Worm (Caenorhabditis elegans) whole organism, L3 larva: ENCODE measurements around the gene tsp-2.

Experiments
- R02D3.7 ChIP-seq: fragments of 150-350 bp; optimal IDR thresholded peaks from 2 replicates; lab custom pipeline; 2014; ENCODE audit warnings: missing biosample characterization, missing genetic modification characterization
- ama-1 ChIP-seq: fragments of 150-350 bp; optimal IDR thresholded peaks from 2 replicates; lab custom pipeline; 2018
- ceh-16 ChIP-seq: sonication (generic microtip); optimal IDR thresholded peaks from 2 replicates; lab custom pipeline; 2017; ENCODE audit warnings: missing biosample characterization, missing genetic modification characterization
- ceh-28 ChIP-seq: fragments of 150-350 bp; optimal IDR thresholded peaks from 2 replicates; lab custom pipeline; 2014; ENCODE audit warnings: missing biosample characterization, missing genetic modification reagents, missing genetic modification characterization
- ceh-82 ChIP-seq: fragments of 150-350 bp; optimal IDR thresholded peaks from 2 replicates; lab custom pipeline; 2014; ENCODE audit warnings: missing biosample characterization, missing genetic modification characterization
- egl-27 ChIP-seq: sonication (generic microtip); optimal IDR thresholded peaks from 4 replicates; lab custom pipeline; 2017; ENCODE audit warnings: missing biosample characterization, missing genetic modification reagents, missing genetic modification characterization
- elt-1 ChIP-seq: fragments of 150-350 bp; optimal IDR thresholded peaks from 2 replicates; lab custom pipeline; 2014; ENCODE audit warnings: missing biosample characterization, missing genetic modification characterization
- elt-2 ChIP-seq: sonication (generic microtip); optimal IDR thresholded peaks from 2 replicates; lab custom pipeline; 2016; ENCODE audit warnings: missing genetic modification reagents, mild to moderate bottlenecking, missing genetic modification characterization, missing compliant biosample characterization
- elt-3 ChIP-seq, 3 experiments: fragments of 150-350 bp in 1 of 3; sonication (generic microtip) in 2 of 3; optimal IDR thresholded peaks; 2 replicates in 2 of 3; 4 replicates in 1 of 3; lab custom pipeline; 2014 to 2017; ENCODE audit warnings: missing biosample characterization in 3 of 3, missing genetic modification characterization in 3 of 3
- fkh-10 ChIP-seq: sonication (generic microtip); optimal IDR thresholded peaks from 2 replicates; lab custom pipeline; 2017; ENCODE audit warnings: missing biosample characterization, missing genetic modification reagents, missing genetic modification characterization
- fkh-2 ChIP-seq: fragments of 150-350 bp; optimal IDR thresholded peaks from 2 replicates; lab custom pipeline; 2014; ENCODE audit warnings: missing biosample characterization, missing genetic modification reagents, missing genetic modification characterization
- fos-1 ChIP-seq: fragments of 150-350 bp; optimal IDR thresholded peaks from 2 replicates; lab custom pipeline; 2014; ENCODE audit warnings: missing biosample characterization, missing genetic modification characterization
- hmg-11 ChIP-seq: sonication (generic microtip); optimal IDR thresholded peaks from 2 replicates; lab custom pipeline; 2016; ENCODE audit warnings: missing genetic modification characterization, missing compliant biosample characterization
- jun-1 ChIP-seq: fragments of 150-350 bp; optimal IDR thresholded peaks from 2 replicates; lab custom pipeline; 2014; ENCODE audit warnings: missing biosample characterization, missing genetic modification reagents, missing genetic modification characterization
- lin-15B ChIP-seq: fragments of 150-350 bp; optimal IDR thresholded peaks from 2 replicates; lab custom pipeline; 2014; ENCODE audit warnings: missing biosample characterization, missing genetic modification characterization
- lsy-12 ChIP-seq: sonication (generic microtip); optimal IDR thresholded peaks from 2 replicates; lab custom pipeline; 2016; ENCODE audit warnings: mild to moderate bottlenecking, missing genetic modification characterization, missing compliant biosample characterization
- mdl-1 ChIP-seq: fragments of 150-350 bp; optimal IDR thresholded peaks from 2 replicates; lab custom pipeline; 2014; ENCODE audit warnings: missing biosample characterization, missing genetic modification characterization
- mml-1 ChIP-seq: fragments of 150-350 bp; sonication (generic microtip); optimal IDR thresholded peaks from 3 replicates; lab custom pipeline; 2014; ENCODE audit warnings: missing biosample characterization, missing genetic modification characterization
- nfya-1 ChIP-seq: sonication (generic microtip); optimal IDR thresholded peaks from 2 replicates; lab custom pipeline; 2017; ENCODE audit warnings: missing genetic modification characterization, mild to moderate bottlenecking, missing compliant biosample characterization, antibody characterized with exemption, moderate library complexity; ENCODE audit not compliant: insufficient read depth
- nhr-11 ChIP-seq: fragments of 150-350 bp; optimal IDR thresholded peaks from 2 replicates; lab custom pipeline; 2014; ENCODE audit warnings: missing biosample characterization, missing genetic modification characterization
- nhr-12 ChIP-seq: fragments of 150-350 bp; optimal IDR thresholded peaks from 2 replicates; lab custom pipeline; 2014; ENCODE audit warnings: missing biosample characterization, missing genetic modification characterization
- nhr-237 ChIP-seq: fragments of 150-350 bp; optimal IDR thresholded peaks from 2 replicates; lab custom pipeline; 2014; ENCODE audit warnings: missing biosample characterization, missing genetic modification characterization
- nhr-25 ChIP-seq: sonication (generic microtip); optimal IDR thresholded peaks from 2 replicates; lab custom pipeline; 2017; ENCODE audit warnings: missing biosample characterization, missing genetic modification characterization
- nhr-28 ChIP-seq: fragments of 150-350 bp; optimal IDR thresholded peaks from 2 replicates; lab custom pipeline; 2014; ENCODE audit warnings: missing biosample characterization, missing genetic modification characterization
- nhr-67 ChIP-seq: fragments of 150-350 bp; optimal IDR thresholded peaks from 2 replicates; lab custom pipeline; 2014; ENCODE audit warnings: missing biosample characterization, missing genetic modification characterization
- nhr-76 ChIP-seq: fragments of 150-350 bp; sonication (generic microtip); optimal IDR thresholded peaks from 5 replicates; lab custom pipeline; 2014; ENCODE audit warnings: missing biosample characterization, missing genetic modification characterization
- nhr-77 ChIP-seq: fragments of 150-350 bp; optimal IDR thresholded peaks from 2 replicates; lab custom pipeline; 2014; ENCODE audit warnings: missing biosample characterization, missing genetic modification characterization
- pha-4 ChIP-seq: fragments of 150-350 bp; optimal IDR thresholded peaks from 2 replicates; lab custom pipeline; 2014; ENCODE audit warnings: missing biosample characterization, missing genetic modification reagents, missing genetic modification characterization
- sea-2 ChIP-seq: fragments of 150-350 bp; sonication (generic microtip); optimal IDR thresholded peaks from 4 replicates; lab custom pipeline; 2014; ENCODE audit warnings: missing biosample characterization, missing genetic modification reagents, missing genetic modification characterization
- skn-1 ChIP-seq: fragments of 150-350 bp; optimal IDR thresholded peaks from 2 replicates; lab custom pipeline; 2014; ENCODE audit warnings: missing biosample characterization, missing genetic modification characterization
- snpc-4 ChIP-seq: fragments of 150-350 bp; optimal IDR thresholded peaks from 2 replicates; lab custom pipeline; 2014; ENCODE audit warnings: missing biosample characterization, missing genetic modification characterization
- unc-39 ChIP-seq: sonication (generic microtip); optimal IDR thresholded peaks from 4 replicates; lab custom pipeline; 2017; ENCODE audit warnings: missing biosample characterization, missing genetic modification characterization
- unc-62 ChIP-seq: fragments of 150-350 bp; sonication (generic microtip); optimal IDR thresholded peaks from 4 replicates; lab custom pipeline; 2014; ENCODE audit warnings: missing biosample characterization, missing genetic modification reagents, missing genetic modification characterization
- zag-1 ChIP-seq: fragments of 150-350 bp; optimal IDR thresholded peaks from 2 replicates; lab custom pipeline; 2014; ENCODE audit warnings: missing biosample characterization, missing genetic modification characterization
- ztf-11 ChIP-seq: fragments of 150-350 bp; optimal IDR thresholded peaks from 2 replicates; lab custom pipeline; 2014; ENCODE audit warnings: missing biosample characterization, missing genetic modification characterization
- ztf-4 ChIP-seq: fragments of 150-350 bp; optimal IDR thresholded peaks from 2 replicates; lab custom pipeline; 2014; ENCODE audit warnings: missing biosample characterization, missing genetic modification characterization

tsp-2 gene

ce11 chrIII:8250007-8250683, 12.4 kb upstream of the tsp-2 start, which contains the start of gene knl-1 (continued):
- no peak for TF ChIP-seq unc-39 (tag; lab: Kevin White, UChicago)
- TF ChIP-seq nhr-76, result no peak
- TF ChIP-seq snpc-4 (tag; lab: Kevin White, UChicago), result no peak
- no peak for TF ChIP-seq elt-1 (tag; lab: Kevin White, UChicago)
- no peak for TF ChIP-seq ztf-4 (tag; lab: Kevin White, UChicago)
- no peak for TF ChIP-seq nhr-237 (tag; lab: Kevin White, UChicago)
- TF ChIP-seq nhr-28, result no peak
- TF ChIP-seq fkh-10, result no peak
- TF ChIP-seq nhr-12 (tag; lab: Kevin White, UChicago), result no peak

ce11 chrIII:8249381-8249780, 11.6 kb upstream of the tsp-2 start, which contains the start of the genes C02F5.10 and C02F5.2:
Gene C02F5.10, minus strand, starts transcription at chrIII:8249481.
Gene C02F5.2, plus strand, starts transcription at chrIII:8249619.
- TF ChIP-seq fos-1 (tag; lab: Kevin White, UChicago) (no peak), ama-1 (lab: Kevin White, UChicago) (no peak), unc-39 (tag; lab: Kevin White, UChicago) (no peak), lin-15B (tag; lab: Kevin White, UChicago) (no peak), nfya-1 (no peak), ceh-16 (no peak)

- TF ChIP-seq zag-1 (no peak), fos-1 (tag; lab: Kevin White, UChicago) (no peak), skn-1 (tag; lab: Kevin White, UChicago) (no peak), nhr-77 (tag; lab: Kevin White, UChicago) (no peak), egl-27 (tag; lab: Kevin White, UChicago) (no peak), nhr-28 (no peak), jun-1 (no peak), snpc-4 (tag; lab: Kevin White, UChicago) (no peak), fkh-2 (tag; lab: Kevin White, UChicago) (no peak), elt-2 (tag; lab: Kevin White, UChicago) (no peak), nhr-67 (no peak), nhr-12 (tag; lab: Kevin White, UChicago) (no peak), mdl-1 (tag; lab: Kevin White, UChicago) (no peak), hmg-11 (tag; lab: Kevin White, UChicago) (no peak)
Measured at ce11 chrIII:8247051-8247450, 9.3 kb upstream of the tsp-2 start, which contains the start of gene C02F5.13. Gene C02F5.13, plus strand, starts transcription at chrIII:8247351.

- no peak for TF ChIP-seq ceh-82
- no peak for TF ChIP-seq zag-1
- TF ChIP-seq snpc-4 (tag; lab: Kevin White, UChicago), result no peak
- no peak for TF ChIP-seq pha-4 (tag; lab: Kevin White, UChicago)
- no peak for TF ChIP-seq fos-1 (tag; lab: Kevin White, UChicago)
- TF ChIP-seq elt-3 (tag; optimal IDR thresholded peaks at IDR 0.05; lab: Kevin White, UChicago), result no peak
- no peak for TF ChIP-seq nhr-11 (tag; lab: Kevin White, UChicago)
- no peak for TF ChIP-seq lsy-12 (tag; lab: Kevin White, UChicago)
- no peak for TF ChIP-seq ceh-28
- no peak for TF ChIP-seq sea-2 (GFP tag; lab: Kevin White, UChicago)
- no peak for TF ChIP-seq nhr-25 (tag; lab: Kevin White, UChicago)
- TF ChIP-seq unc-62 (GFP tag; lab: Kevin White, UChicago), result no peak
- TF ChIP-seq R02D3.7, result no peak
- no peak for TF ChIP-seq mdl-1 (tag; lab: Kevin White, UChicago)
- TF ChIP-seq mml-1 (tag; lab: Kevin White, UChicago), result no peak
- TF ChIP-seq ztf-11 (tag; lab: Kevin White, UChicago), result no peak
- TF ChIP-seq, all 47 proteins: peak for 0
Measured at ce11 chrIII:8245591-8245990, 7.9 kb upstream of the tsp-2 start, which contains the start of gene C02F5.3. Gene C02F5.3, plus strand, starts transcription at chrIII:8245891.
